Fruit fly (Drosophila melanogaster) whole organism, prepupa: ENCODE results near the gene CG33769.

Experiments used
- Blimp-1 ChIP-seq: fragments of 200-800 bp; sonication (Bioruptor generic); optimal IDR thresholded peaks from 3 replicates; lab custom pipeline; 2017; ENCODE audit warnings: missing biosample characterization, missing genetic modification characterization, mild to moderate bottlenecking, moderate library complexity, missing genetic modification reagents
- CG15336 ChIP-seq: fragments of 200-800 bp; sonication (Bioruptor generic); IDR thresholded peaks from 2 replicates; pipeline ENCODE4 v1.3.6; 2022; ENCODE audit warnings: missing biosample characterization, missing genetic modification characterization
- Lpt ChIP-seq: fragments of 200-800 bp; sonication (Bioruptor generic); optimal IDR thresholded peaks from 3 replicates; lab custom pipeline; 2016; ENCODE audit warnings: missing biosample characterization, missing genetic modification characterization
- OdsH ChIP-seq: fragments of 200-800 bp; sonication (Bioruptor generic); optimal IDR thresholded peaks from 3 replicates; lab custom pipeline; 2016; ENCODE audit warnings: missing biosample characterization, missing genetic modification characterization
- acj6 ChIP-seq: fragments of 200-800 bp; sonication (Bioruptor generic); optimal IDR thresholded peaks from 3 replicates; lab custom pipeline; 2016; ENCODE audit warnings: missing biosample characterization, missing genetic modification characterization
- dsx ChIP-seq: fragments of 200-800 bp; optimal IDR thresholded peaks from 3 replicates; lab custom pipeline; 2019; ENCODE audit warnings: missing biosample characterization, mild to moderate bottlenecking, missing genetic modification characterization, moderate library complexity; ENCODE audit not compliant: poor library complexity, severe bottlenecking

- TF ChIP-seq Blimp-1 (GFP tag; lab: Kevin White, UChicago) = no peak
- TF ChIP-seq dsx (GFP tag; lab: Kevin White, UChicago) = no peak
- TF ChIP-seq Lpt (GFP tag; lab: Kevin White, UChicago) = no peak
- no peak for TF ChIP-seq OdsH (GFP tag; lab: Kevin White, UChicago)
- no peak for TF ChIP-seq acj6
- no peak for TF ChIP-seq CG15336 (GFP tag; lab: Robert Waterston, UW)
Measured at dm6 chr3L:22616784-22617183, 30.9 kb upstream of the CG33769 start.
